Worm (Caenorhabditis elegans) whole organism, late embryonic: ENCODE results near the gene B0244.9.

ENCODE experiments used
- eyg-1 ChIP-seq: sonication (generic microtip); optimal IDR thresholded peaks from 2 replicates; lab custom pipeline; 2016; ENCODE audit warnings: missing genotype, missing genetic modification characterization, missing compliant biosample characterization
- hlh-30 ChIP-seq: sonication (generic microtip); optimal IDR thresholded peaks from 2 replicates; lab custom pipeline; 2017; ENCODE audit warnings: antibody characterized with exemption, missing genetic modification characterization, missing compliant biosample characterization; ENCODE audit not compliant: insufficient read depth
- pag-3 ChIP-seq: sonication (generic microtip); optimal IDR thresholded peaks from 2 replicates; lab custom pipeline; 2016; ENCODE audit warnings: missing compliant biosample characterization, missing genetic modification characterization, borderline replicate concordance
- pat-9 ChIP-seq: fragments of 200-800 bp; sonication (Bioruptor generic); optimal IDR thresholded peaks from 2 replicates; lab custom pipeline; 2018; ENCODE audit warnings: mild to moderate bottlenecking, missing genetic modification characterization, moderate library complexity, missing compliant biosample characterization
- pha-4 ChIP-seq: fragments of 150-350 bp; optimal IDR thresholded peaks from 2 replicates; lab custom pipeline; 2018; ENCODE audit warnings: missing biosample characterization, missing genetic modification reagents, missing genetic modification characterization
- ref-2 ChIP-seq: sonication (generic microtip); optimal IDR thresholded peaks from 2 replicates; lab custom pipeline; 2016; ENCODE audit warnings: missing genetic modification characterization, missing compliant biosample characterization
- sox-4 ChIP-seq: sonication (generic microtip); optimal IDR thresholded peaks from 2 replicates; lab custom pipeline; 2017; ENCODE audit warnings: mild to moderate bottlenecking, missing genetic modification characterization, inconsistent platforms, missing compliant biosample characterization
- syd-9 ChIP-seq: sonication (generic microtip); optimal IDR thresholded peaks from 2 replicates; lab custom pipeline; 2016; ENCODE audit warnings: mild to moderate bottlenecking, missing genetic modification characterization, moderate library complexity, missing compliant biosample characterization
- tbx-2 ChIP-seq: sonication (generic microtip); optimal IDR thresholded peaks from 2 replicates; lab custom pipeline; 2016; ENCODE audit warnings: missing genetic modification characterization, missing compliant biosample characterization
- tbx-7 ChIP-seq: sonication (generic microtip); optimal IDR thresholded peaks from 2 replicates; lab custom pipeline; 2016; ENCODE audit warnings: missing genotype, missing genetic modification characterization, missing compliant biosample characterization
- unc-86 ChIP-seq: sonication (generic microtip); optimal IDR thresholded peaks from 2 replicates; lab custom pipeline; 2016; ENCODE audit warnings: missing genetic modification characterization, missing compliant biosample characterization

DNA sequence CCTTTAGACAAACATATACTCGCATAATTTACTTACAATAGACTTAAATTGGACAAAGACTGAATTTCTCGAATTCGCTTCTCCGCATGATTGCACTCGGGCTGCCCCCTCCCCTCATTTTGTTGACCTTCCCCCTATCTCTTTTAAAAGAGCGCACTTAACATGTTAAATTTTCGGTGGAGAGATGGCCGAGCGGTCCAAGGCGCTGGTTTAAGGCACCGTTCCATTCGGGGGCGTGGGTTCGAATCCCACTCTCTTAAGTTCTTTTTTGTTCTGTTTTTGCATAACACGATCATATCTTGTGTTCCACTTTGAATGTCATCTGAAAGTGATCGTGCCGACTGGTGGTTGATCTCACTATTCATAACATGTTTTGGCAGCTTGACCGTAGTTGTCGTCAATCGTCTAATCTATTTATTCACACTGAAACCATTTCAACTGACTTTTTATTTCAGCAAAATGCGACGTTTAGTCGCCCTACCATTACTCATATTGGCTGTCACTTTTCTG is 39.0 kb upstream of the B0244.9 start, which contains the start of gene cutl-23:
- TF ChIP-seq pat-9 = peak; percentile 23
- TF ChIP-seq unc-86 (tag; lab: Kevin White, UChicago) = no peak
- no peak for TF ChIP-seq tbx-7 (tag; lab: Kevin White, UChicago)
- TF ChIP-seq syd-9 (tag; lab: Kevin White, UChicago) = peak; percentile 39
- TF ChIP-seq sox-4 (tag; lab: Kevin White, UChicago) = peak; percentile 58
- TF ChIP-seq pha-4 (tag; lab: Kevin White, UChicago) = no peak
- peak; percentile 41 for TF ChIP-seq tbx-2 (tag; lab: Kevin White, UChicago)
- no peak for TF ChIP-seq hlh-30 (tag; lab: Kevin White, UChicago)
- no peak for TF ChIP-seq ref-2 (tag; lab: Kevin White, UChicago)
- TF ChIP-seq eyg-1 (tag; lab: Kevin White, UChicago) = no peak
- TF ChIP-seq pag-3 (tag; lab: Kevin White, UChicago) = no peak
